Fruit fly (Drosophila melanogaster) whole organism, prepupa: ENCODE data around the gene CG42512.

ENCODE experiments used
- CG1621 ChIP-seq: fragments of 200-800 bp; sonication (Bioruptor generic); optimal IDR thresholded peaks from 3 replicates; lab custom pipeline; 2018; ENCODE audit warnings: missing biosample characterization, mild to moderate bottlenecking, missing genetic modification characterization
- CG16779 ChIP-seq: fragments of 200-800 bp; sonication (Bioruptor generic); optimal IDR thresholded peaks from 3 replicates; lab custom pipeline; 2017; ENCODE audit warnings: missing biosample characterization, mild to moderate bottlenecking, missing genetic modification characterization
- CG7368 ChIP-seq: fragments of 200-800 bp; sonication (Bioruptor generic); optimal IDR thresholded peaks from 3 replicates; lab custom pipeline; 2016; ENCODE audit warnings: missing biosample characterization, missing genetic modification characterization
- Eip75B ChIP-seq: fragments of 200-800 bp; sonication (Bioruptor generic); optimal IDR thresholded peaks from 3 replicates; lab custom pipeline; 2016; ENCODE audit warnings: missing biosample characterization, missing genetic modification characterization
- Sox102F ChIP-seq: fragments of 200-800 bp; sonication (Bioruptor generic); optimal IDR thresholded peaks from 2 replicates; lab custom pipeline; 2016; ENCODE audit warnings: missing biosample characterization, mild to moderate bottlenecking, missing genetic modification characterization
- fkh ChIP-seq: fragments of 200-800 bp; sonication (Bioruptor generic); optimal IDR thresholded peaks from 3 replicates; lab custom pipeline; 2017; ENCODE audit warnings: missing biosample characterization, mild to moderate bottlenecking, missing genetic modification characterization, moderate library complexity
- salr ChIP-seq, 2 experiments: fragments of 200-800 bp; sonication (Bioruptor generic); optimal IDR thresholded peaks; 3 replicates each; lab custom pipeline; 2016 to 2018; ENCODE audit warnings: missing biosample characterization in 2 of 2, missing genetic modification characterization in 2 of 2, mild to moderate bottlenecking in 1 of 2

dm6 chrX:16647737-16648434, 3.3 kb upstream of the CG42512 start:
- TF ChIP-seq CG16779 (tag; lab: Kevin White, UChicago): no peak
- TF ChIP-seq CG1621 (tag; lab: Kevin White, UChicago): no peak
- TF ChIP-seq salr (GFP tag; optimal IDR thresholded peaks at IDR 0.05; lab: Kevin White, UChicago): no peak
- no peak for TF ChIP-seq Eip75B (GFP tag; lab: Kevin White, UChicago)
- no peak for TF ChIP-seq Sox102F
- TF ChIP-seq CG7368 (GFP tag; lab: Kevin White, UChicago): no peak
- no peak for TF ChIP-seq fkh (GFP tag; lab: Kevin White, UChicago)
